Worm (Caenorhabditis elegans) whole organism, young adult: Measurements from ENCODE around the gene rpm-1.

ENCODE experiments used
- F49E8.2 ChIP-seq: sonication (generic microtip); optimal IDR thresholded peaks from 3 replicates; lab custom pipeline; 2017; ENCODE audit warnings: missing genetic modification characterization, mild to moderate bottlenecking, missing compliant biosample characterization, antibody characterized with exemption, moderate library complexity; ENCODE audit not compliant: insufficient read depth
- F57A8.1 ChIP-seq: fragments of 200-800 bp; sonication (Bioruptor generic); optimal IDR thresholded peaks from 2 replicates; lab custom pipeline; 2018; ENCODE audit warnings: mild to moderate bottlenecking, missing genetic modification characterization, moderate library complexity, missing compliant biosample characterization
- ama-1 ChIP-seq, 3 experiments: fragments of 150-350 bp in 1 of 3; sonication (generic microtip) in 2 of 3; optimal IDR thresholded peaks; 2 replicates each; lab custom pipeline; 2014 to 2018; ENCODE audit warnings: missing biosample characterization in 2 of 3, missing genetic modification characterization in 2 of 3, missing genetic modification reagents in 2 of 3
- atf-7 ChIP-seq: sonication (generic microtip); optimal IDR thresholded peaks from 2 replicates; lab custom pipeline; 2017; ENCODE audit warnings: mild to moderate bottlenecking, missing genetic modification characterization, missing compliant biosample characterization
- gei-17 ChIP-seq: fragments of 200-800 bp; sonication (Bioruptor generic); optimal IDR thresholded peaks from 2 replicates; lab custom pipeline; 2018; ENCODE audit warnings: mild to moderate bottlenecking, missing genetic modification characterization, missing compliant biosample characterization
- snpc-1.1 ChIP-seq: sonication (generic microtip); optimal IDR thresholded peaks from 2 replicates; lab custom pipeline; 2017; ENCODE audit warnings: missing genetic modification characterization, mild to moderate bottlenecking, missing compliant biosample characterization, antibody characterized with exemption, moderate library complexity, missing genotype, missing genetic modification reagents; ENCODE audit not compliant: insufficient read depth
- snpc-4 ChIP-seq, 5 experiments: fragments of 150-350 bp in 1 of 5; sonication (generic microtip) in 4 of 5; optimal IDR thresholded peaks; 2 replicates each; lab custom pipeline; 2014 to 2018; ENCODE audit warnings: missing genetic modification characterization in 5 of 5, missing biosample characterization in 3 of 5, antibody characterized with exemption in 2 of 5, mild to moderate bottlenecking in 2 of 5, missing compliant biosample characterization in 2 of 5, missing genotype in 2 of 5, moderate library complexity in 2 of 5, missing genetic modification reagents in 1 of 5

- TF ChIP-seq snpc-1.1 (tag; lab: Kevin White, UChicago) = no peak
- TF ChIP-seq ama-1 (optimal IDR thresholded peaks at IDR 0.05; lab: Kevin White, UChicago) = no peak
- TF ChIP-seq ama-1 (GFP tag; optimal IDR thresholded peaks at IDR 0.05; lab: Kevin White, UChicago) = no peak
- no peak for TF ChIP-seq snpc-4 (GFP tag; optimal IDR thresholded peaks at IDR 0.05; lab: Kevin White, UChicago)
- no peak for TF ChIP-seq snpc-4 (tag; optimal IDR thresholded peaks at IDR 0.05; lab: Kevin White, UChicago)
- TF ChIP-seq F49E8.2 (tag; lab: Kevin White, UChicago) = no peak
- no peak for TF ChIP-seq gei-17
- no peak for TF ChIP-seq atf-7 (tag; lab: Kevin White, UChicago)
- TF ChIP-seq F57A8.1 (GFP tag; lab: Kevin White, UChicago) = no peak
Observed at ce11 chrV:8784485-8784884, 35.3 kb downstream of the rpm-1 start.
